Fruit fly (Drosophila melanogaster) whole organism, adult: ENCODE results near the gene CG12768.

Experiments used
- CG11617 ChIP-seq: fragments of 200-800 bp; sonication (Bioruptor generic); optimal IDR thresholded peaks from 2 replicates; lab custom pipeline; 2017; ENCODE audit warnings: mild to moderate bottlenecking, missing biosample characterization, missing genetic modification reagents, missing genetic modification characterization
- CG12768 ChIP-seq: fragments of 200-800 bp; sonication (Bioruptor generic); optimal IDR thresholded peaks from 2 replicates; lab custom pipeline; 2017; ENCODE audit warnings: missing biosample characterization, missing genetic modification characterization, mild to moderate bottlenecking, moderate library complexity, missing genetic modification reagents
- CG14711 ChIP-seq: fragments of 200-800 bp; sonication (Bioruptor generic); optimal IDR thresholded peaks from 2 replicates; lab custom pipeline; 2018; ENCODE audit warnings: missing biosample characterization, mild to moderate bottlenecking, missing genetic modification characterization, moderate library complexity
- CG1620 ChIP-seq: fragments of 200-800 bp; sonication (Bioruptor generic); optimal IDR thresholded peaks from 2 replicates; lab custom pipeline; 2016; ENCODE audit warnings: missing biosample characterization, missing genetic modification characterization
- CG33017 ChIP-seq: fragments of 200-800 bp; sonication (Bioruptor generic); optimal IDR thresholded peaks from 2 replicates; lab custom pipeline; 2018; ENCODE audit warnings: missing biosample characterization, mild to moderate bottlenecking, missing genetic modification characterization, moderate library complexity
- CG5204 ChIP-seq: fragments of 200-800 bp; sonication (Bioruptor generic); optimal IDR thresholded peaks from 2 replicates; lab custom pipeline; 2016; ENCODE audit warnings: missing biosample characterization, missing genetic modification characterization
- CG7045 ChIP-seq: fragments of 200-800 bp; sonication (Bioruptor generic); optimal IDR thresholded peaks from 2 replicates; lab custom pipeline; 2017; ENCODE audit warnings: missing biosample characterization, mild to moderate bottlenecking, missing genetic modification characterization
- CG7101 ChIP-seq: fragments of 200-800 bp; sonication (Bioruptor generic); optimal IDR thresholded peaks from 2 replicates; lab custom pipeline; 2018; ENCODE audit warnings: missing biosample characterization, mild to moderate bottlenecking, missing genetic modification characterization, moderate library complexity
- Clk ChIP-seq: fragments of 200-800 bp; sonication (Bioruptor generic); optimal IDR thresholded peaks from 2 replicates; lab custom pipeline; 2017; ENCODE audit warnings: missing biosample characterization, missing genetic modification characterization
- Crg-1 ChIP-seq: fragments of 200-800 bp; sonication (Bioruptor generic); optimal IDR thresholded peaks from 2 replicates; lab custom pipeline; 2016; ENCODE audit warnings: missing biosample characterization, missing genetic modification characterization
- Hr96 ChIP-seq: fragments of 200-800 bp; sonication (Bioruptor generic); optimal IDR thresholded peaks from 2 replicates; lab custom pipeline; 2016; ENCODE audit warnings: missing biosample characterization, missing genetic modification characterization
- Mnt ChIP-seq: fragments of 200-800 bp; sonication (Bioruptor generic); optimal IDR thresholded peaks from 2 replicates; lab custom pipeline; 2016; ENCODE audit warnings: missing biosample characterization, mild to moderate bottlenecking, missing genetic modification characterization
- bab1 ChIP-seq: fragments of 200-800 bp; sonication (Bioruptor generic); optimal IDR thresholded peaks from 3 replicates; lab custom pipeline; 2019; ENCODE audit warnings: missing biosample characterization, mild to moderate bottlenecking, missing genetic modification characterization, moderate library complexity
- cic ChIP-seq: fragments of 200-800 bp; sonication (Bioruptor generic); optimal IDR thresholded peaks from 2 replicates; lab custom pipeline; 2017; ENCODE audit warnings: missing biosample characterization, mild to moderate bottlenecking, missing genetic modification characterization, moderate library complexity
- cnc ChIP-seq, 2 experiments: fragments of >200 bp; optimal IDR thresholded peaks; 2 replicates each; lab custom pipeline; 2017
- kay ChIP-seq: fragments of 200-800 bp; sonication (Bioruptor generic); peaks from one replicate; lab custom pipeline; 2016; ENCODE audit warnings: missing biosample characterization, missing genetic modification characterization, borderline replicate concordance
- ovo ChIP-seq: fragments of 200-800 bp; sonication (Bioruptor generic); optimal IDR thresholded peaks from 2 replicates; lab custom pipeline; 2016; ENCODE audit warnings: missing biosample characterization, missing genetic modification characterization
- pad ChIP-seq: fragments of 200-800 bp; sonication (Bioruptor generic); optimal IDR thresholded peaks from 3 replicates; lab custom pipeline; 2017; ENCODE audit warnings: missing biosample characterization, missing genetic modification characterization, mild to moderate bottlenecking, moderate library complexity, missing genetic modification reagents
- tj ChIP-seq: fragments of 200-800 bp; sonication (Bioruptor generic); optimal IDR thresholded peaks from 3 replicates; lab custom pipeline; 2017; ENCODE audit warnings: missing biosample characterization, mild to moderate bottlenecking, missing genetic modification characterization, moderate library complexity
- toe ChIP-seq: fragments of 200-800 bp; sonication (Bioruptor generic); optimal IDR thresholded peaks from 2 replicates; lab custom pipeline; 2016; ENCODE audit warnings: missing biosample characterization, missing genetic modification characterization

CG12768 gene

dm6 chr3L:22886939-22887338, 23.4 kb upstream of the CG12768 start:
- no peak for TF ChIP-seq tj
- peak; percentile 65 for TF ChIP-seq CG12768 (GFP tag; lab: Kevin White, UChicago)
- TF ChIP-seq kay, result no peak
- no peak for TF ChIP-seq CG14711 (tag; lab: Kevin White, UChicago)
- TF ChIP-seq CG7045 (GFP tag; lab: Kevin White, UChicago), result no peak
- no peak for TF ChIP-seq CG5204 (GFP tag; lab: Kevin White, UChicago)
- TF ChIP-seq pad (GFP tag; lab: Kevin White, UChicago), result no peak
- TF ChIP-seq cic (GFP tag; lab: Kevin White, UChicago), result peak; percentile 70
- TF ChIP-seq Mnt (GFP tag; lab: Kevin White, UChicago), result peak; percentile 15
- TF ChIP-seq bab1 (GFP tag; lab: Kevin White, UChicago), result no peak

- TF ChIP-seq CG5204 (GFP tag; lab: Kevin White, UChicago) (no peak), Crg-1 (no peak), CG33017 (no peak), CG1620 (GFP tag; lab: Kevin White, UChicago) (no peak), CG12768 (GFP tag; lab: Kevin White, UChicago) (no peak), CG7101 (no peak), bab1 (GFP tag; lab: Kevin White, UChicago) (no peak), cnc (optimal IDR thresholded peaks at IDR 0.05; lab: Kevin White, UChicago) (no peak), Hr96 (no peak), CG11617 (no peak)
Measured at dm6 chr3L:22887677-22888076, 22.6 kb upstream of the CG12768 start.

dm6 chr3L:22888591-22889258, 21.6 kb upstream of the CG12768 start:
- TF ChIP-seq CG7101 (no peak), CG1620 (GFP tag; lab: Kevin White, UChicago) (no peak), bab1 (GFP tag; lab: Kevin White, UChicago) (no peak), ovo (GFP tag; lab: Kevin White, UChicago) (no peak), pad (GFP tag; lab: Kevin White, UChicago) (no peak), CG14711 (tag; lab: Kevin White, UChicago) (no peak), cic (GFP tag; lab: Kevin White, UChicago) (no peak), Crg-1 (no peak), Clk (no peak), CG11617 (no peak)

- TF ChIP-seq kay (peak; percentile 92), CG12768 (GFP tag; lab: Kevin White, UChicago) (peak; percentile 61), cnc (optimal IDR thresholded peaks at IDR 0.05; lab: Kevin White, UChicago) (no peak), cic (GFP tag; lab: Kevin White, UChicago) (peak; percentile 27)
Measured at dm6 chr3L:22890024-22890423, 20.3 kb upstream of the CG12768 start.

dm6 chr3L:22891009-22891408, 19.3 kb upstream of the CG12768 start:
- no peak for TF ChIP-seq CG33017
- TF ChIP-seq kay, result peak; percentile 1

dm6 chr3L:22894689-22895283, 15.5 kb upstream of the CG12768 start:
- TF ChIP-seq bab1 (GFP tag; lab: Kevin White, UChicago) (peak; percentile 11), Clk (no peak)

dm6 chr3L:22898444-22898843, 11.8 kb upstream of the CG12768 start, which contains the start of gene CG11131:
Gene CG11131, plus strand, starts transcription at chr3L:22898744.
- no peak for TF ChIP-seq CG7101
- no peak for TF ChIP-seq bab1 (GFP tag; lab: Kevin White, UChicago)
- no peak for TF ChIP-seq Clk
- no peak for TF ChIP-seq tj
- TF ChIP-seq CG1620 (GFP tag; lab: Kevin White, UChicago), result no peak
- no peak for TF ChIP-seq CG11617
- no peak for TF ChIP-seq CG33017
- TF ChIP-seq pad (GFP tag; lab: Kevin White, UChicago), result no peak
- TF ChIP-seq CG12768 (GFP tag; lab: Kevin White, UChicago), result no peak
- TF ChIP-seq Hr96, result no peak
- TF ChIP-seq CG7045 (GFP tag; lab: Kevin White, UChicago), result no peak
- no peak for TF ChIP-seq toe (GFP tag; lab: Kevin White, UChicago)
- TF ChIP-seq ovo (GFP tag; lab: Kevin White, UChicago), result no peak
- no peak for TF ChIP-seq CG14711 (tag; lab: Kevin White, UChicago)
- TF ChIP-seq cic (GFP tag; lab: Kevin White, UChicago), result no peak
- TF ChIP-seq Mnt (GFP tag; lab: Kevin White, UChicago), result no peak
- TF ChIP-seq kay, result no peak
- no peak for TF ChIP-seq cnc (optimal IDR thresholded peaks at IDR 0.05; lab: Kevin White, UChicago)
- TF ChIP-seq CG5204 (GFP tag; lab: Kevin White, UChicago), result no peak
- TF ChIP-seq Crg-1, result no peak
